Fruit fly (Drosophila melanogaster) whole organism: Measurements from ENCODE around the gene SPE.

Experiments used
- CG8478 ChIP-seq: fragments of >200 bp; optimal IDR thresholded peaks from 2 replicates; lab custom pipeline; 2018; ENCODE audit warnings: inconsistent platforms
- Dll ChIP-seq: fragments of >200 bp; optimal IDR thresholded peaks from 2 replicates; lab custom pipeline; 2017
- pan ChIP-seq: fragments of >200 bp; optimal IDR thresholded peaks from 2 replicates; lab custom pipeline; 2017
- usp ChIP-seq: fragments of >200 bp; optimal IDR thresholded peaks from 2 replicates; lab custom pipeline; 2017; ENCODE audit warnings: missing biosample characterization, missing genetic modification characterization, mixed read lengths

DNA sequence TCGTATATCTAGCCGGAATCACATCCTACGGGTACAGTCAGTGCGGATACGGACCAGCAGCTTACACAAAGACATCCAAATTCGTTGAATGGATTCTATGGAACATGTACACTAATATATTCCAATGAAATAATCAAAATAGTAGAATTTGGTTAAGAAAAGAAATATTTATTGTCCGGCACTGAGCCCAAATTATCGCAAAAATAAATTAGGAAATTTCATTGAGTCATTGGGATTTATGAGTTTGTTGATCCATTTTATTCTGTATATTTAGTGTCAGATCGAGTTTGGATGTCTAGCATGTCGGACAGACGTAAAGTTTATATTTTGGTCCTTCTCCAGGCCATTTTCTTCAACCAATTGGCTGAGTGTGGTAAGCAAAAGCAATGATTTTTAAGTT is 2.3 kb upstream of the SPE start, which contains the start of gene CG18754:
- no peak for TF ChIP-seq usp (GFP tag; lab: Kevin White, UChicago)
- TF ChIP-seq Dll (lab: Kevin White, UChicago): no peak
- no peak for TF ChIP-seq pan (lab: Kevin White, UChicago)
- TF ChIP-seq CG8478 (lab: Kevin White, UChicago): no peak
